Fruit fly (Drosophila melanogaster) whole organism, wandering third instar larva: Measurements from ENCODE around the gene wntD.

Experiments
- Abd-B ChIP-seq: fragments of >200 bp; optimal IDR thresholded peaks from 2 replicates; lab custom pipeline; 2017; ENCODE audit warnings: missing biosample characterization, missing genetic modification characterization
- CrebA ChIP-seq: fragments of 200-800 bp; sonication (Bioruptor generic); optimal IDR thresholded peaks from 2 replicates; lab custom pipeline; 2016; ENCODE audit warnings: missing biosample characterization, mild to moderate bottlenecking, missing genetic modification characterization, borderline replicate concordance
- Hr83 ChIP-seq: fragments of 200-300 bp; sonication (Bioruptor generic); optimal IDR thresholded peaks from 2 replicates; lab custom pipeline; 2016; ENCODE audit warnings: missing biosample characterization, mild to moderate bottlenecking, missing genetic modification characterization, moderate library complexity; ENCODE audit not compliant: poor library complexity, severe bottlenecking
- Myc ChIP-seq: fragments of >200 bp; optimal IDR thresholded peaks from 2 replicates; lab custom pipeline; 2017
- OdsH ChIP-seq: fragments of 200-800 bp; sonication (Bioruptor generic); optimal IDR thresholded peaks from 2 replicates; lab custom pipeline; 2016; ENCODE audit warnings: missing biosample characterization, mild to moderate bottlenecking, missing genetic modification characterization
- br ChIP-seq: fragments of 200-800 bp; sonication (Bioruptor generic); optimal IDR thresholded peaks from 2 replicates; lab custom pipeline; 2016; ENCODE audit warnings: missing biosample characterization, missing genetic modification characterization
- dl ChIP-seq, 2 experiments: fragments of 175-275, 200-275 bp in 1 of 2; fragments of 200-275 bp in 1 of 2; sonication (Bioruptor generic); optimal IDR thresholded peaks; lab custom pipeline; 2018; ENCODE audit warnings: mild to moderate bottlenecking in 2 of 2, missing biosample characterization in 2 of 2, missing genetic modification characterization in 2 of 2, moderate library complexity in 2 of 2; ENCODE audit not compliant: partially characterized antibody in 2 of 2, insufficient read depth in 1 of 2
- dmrt93B ChIP-seq: fragments of 200-800 bp; sonication (Bioruptor generic); optimal IDR thresholded peaks from 2 replicates; lab custom pipeline; 2018; ENCODE audit warnings: missing biosample characterization, mild to moderate bottlenecking, missing genetic modification characterization
- dsf ChIP-seq: sonication (Bioruptor generic); optimal IDR thresholded peaks from 2 replicates; lab custom pipeline; 2016; ENCODE audit warnings: missing biosample characterization, missing genetic modification characterization, borderline replicate concordance
- psq ChIP-seq: fragments of 200-800 bp; sonication (Bioruptor generic); optimal IDR thresholded peaks from 3 replicates; lab custom pipeline; 2017; ENCODE audit warnings: missing biosample characterization, mild to moderate bottlenecking, missing genetic modification characterization, moderate library complexity

DNA sequence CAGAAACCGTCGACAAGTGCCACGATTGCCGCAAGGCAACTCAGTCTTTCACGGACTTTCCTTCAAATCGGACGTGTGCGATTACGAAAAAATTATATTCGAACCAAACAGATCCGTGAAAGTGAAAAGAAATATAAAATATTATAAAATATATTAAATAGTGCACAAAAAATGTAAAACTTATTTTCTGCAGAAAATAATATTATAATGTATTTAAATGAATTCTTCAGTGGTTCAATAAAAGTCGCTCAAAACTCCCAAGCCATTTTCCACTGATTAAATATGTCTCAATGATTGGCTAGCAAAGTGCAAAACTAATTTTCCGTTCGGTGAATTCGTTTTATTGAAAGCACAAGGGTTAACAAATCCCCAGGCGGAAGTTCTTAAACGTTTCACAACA lies 45.0 kb upstream of the wntD start, which contains the start of gene PK2-R1:
- TF ChIP-seq CrebA (GFP tag; lab: Kevin White, UChicago) (no peak), Hr83 (GFP tag; lab: Kevin White, UChicago) (no peak), dsf (GFP tag; lab: Kevin White, UChicago) (no peak), psq (GFP tag; lab: Kevin White, UChicago) (no peak), OdsH (GFP tag; lab: Kevin White, UChicago) (no peak), Abd-B (GFP tag; lab: Kevin White, UChicago) (no peak), dl (GFP tag; optimal IDR thresholded peaks at IDR 0.05; lab: Kevin White, UChicago; ENCODE audit: insufficient read depth in 1 of 2, partially characterized antibody in 2 of 2) (no peak), Myc (lab: Kevin White, UChicago) (no peak), dmrt93B (no peak), br (no peak)
